Worm (Caenorhabditis elegans) whole organism, late embryonic: ENCODE results near the gene trk-1.

Source experiments
- F13H6.1 ChIP-seq: sonication (generic microtip); optimal IDR thresholded peaks from 2 replicates; lab custom pipeline; 2016; ENCODE audit warnings: missing genetic modification characterization, missing compliant biosample characterization
- K02D7.2 ChIP-seq: sonication (generic microtip); optimal IDR thresholded peaks from 2 replicates; lab custom pipeline; 2017; ENCODE audit warnings: mild to moderate bottlenecking, missing genetic modification characterization, missing compliant biosample characterization
- ahr-1 ChIP-seq: sonication (generic microtip); optimal IDR thresholded peaks from 2 replicates; lab custom pipeline; 2016; ENCODE audit warnings: missing genetic modification characterization, missing compliant biosample characterization
- ceh-19 ChIP-seq: fragments of 200-800 bp; sonication (Bioruptor generic); optimal IDR thresholded peaks from 2 replicates; lab custom pipeline; 2018; ENCODE audit warnings: mild to moderate bottlenecking, missing genetic modification characterization, missing compliant biosample characterization
- ceh-2 ChIP-seq: sonication (generic microtip); optimal IDR thresholded peaks from 2 replicates; lab custom pipeline; 2016; ENCODE audit warnings: missing genotype, missing genetic modification characterization, missing compliant biosample characterization
- ceh-31 ChIP-seq: sonication (generic microtip); optimal IDR thresholded peaks from 2 replicates; lab custom pipeline; 2016; ENCODE audit warnings: missing genetic modification characterization, missing compliant biosample characterization
- ceh-34 ChIP-seq: sonication (generic microtip); optimal IDR thresholded peaks from 2 replicates; lab custom pipeline; 2016; ENCODE audit warnings: mild to moderate bottlenecking, missing genetic modification characterization, missing compliant biosample characterization
- ceh-45 ChIP-seq: fragments of 200-800 bp; sonication (Bioruptor generic); IDR thresholded peaks from 2 replicates; pipeline ENCODE4 v1.3.6; 2022; ENCODE audit warnings: missing genetic modification reagents, missing genetic modification characterization, missing compliant biosample characterization
- ceh-6 ChIP-seq: fragments of 200-800 bp; sonication (Bioruptor generic); optimal IDR thresholded peaks from 2 replicates; lab custom pipeline; 2018; ENCODE audit warnings: mild to moderate bottlenecking, missing genetic modification characterization, missing compliant biosample characterization
- ceh-9 ChIP-seq: sonication (generic microtip); optimal IDR thresholded peaks from 2 replicates; lab custom pipeline; 2016; ENCODE audit warnings: mild to moderate bottlenecking, missing genetic modification characterization, inconsistent platforms, missing compliant biosample characterization
- che-1 ChIP-seq: sonication (generic microtip); optimal IDR thresholded peaks from 2 replicates; lab custom pipeline; 2016; ENCODE audit warnings: mild to moderate bottlenecking, missing genetic modification characterization, missing compliant biosample characterization
- dmd-4 ChIP-seq: sonication (generic microtip); optimal IDR thresholded peaks from 2 replicates; lab custom pipeline; 2016; ENCODE audit warnings: borderline replicate concordance, missing genetic modification characterization, missing compliant biosample characterization
- dve-1 ChIP-seq: sonication (generic microtip); optimal IDR thresholded peaks from 2 replicates; lab custom pipeline; 2017; ENCODE audit warnings: antibody characterized with exemption, mild to moderate bottlenecking, missing genetic modification characterization, missing compliant biosample characterization
- hlh-13 ChIP-seq: fragments of 200-800 bp; sonication (Bioruptor generic); optimal IDR thresholded peaks from 2 replicates; lab custom pipeline; 2018; ENCODE audit warnings: mild to moderate bottlenecking, missing genetic modification characterization, missing compliant biosample characterization
- hlh-6 ChIP-seq: sonication (generic microtip); optimal IDR thresholded peaks from 2 replicates; lab custom pipeline; 2016; ENCODE audit warnings: missing genotype, missing genetic modification characterization, missing compliant biosample characterization
- hlh-8 ChIP-seq: sonication (generic microtip); optimal IDR thresholded peaks from 2 replicates; lab custom pipeline; 2016; ENCODE audit warnings: missing genotype, missing genetic modification characterization, missing compliant biosample characterization
- lim-6 ChIP-seq: sonication (generic microtip); optimal IDR thresholded peaks from 2 replicates; lab custom pipeline; 2016; ENCODE audit warnings: missing genetic modification characterization, missing compliant biosample characterization
- lin-11 ChIP-seq: fragments of 200-800 bp; sonication (Bioruptor generic); optimal IDR thresholded peaks from 2 replicates; lab custom pipeline; 2018; ENCODE audit warnings: mild to moderate bottlenecking, missing genetic modification characterization, missing compliant biosample characterization
- madf-2 ChIP-seq: sonication (generic microtip); optimal IDR thresholded peaks from 2 replicates; lab custom pipeline; 2017; ENCODE audit warnings: missing genetic modification characterization, missing compliant biosample characterization
- npax-4 ChIP-seq: sonication (generic microtip); optimal IDR thresholded peaks from 2 replicates; lab custom pipeline; 2016; ENCODE audit warnings: missing genetic modification characterization, missing compliant biosample characterization
- pax-1 ChIP-seq: fragments of 150-350 bp; optimal IDR thresholded peaks from 2 replicates; lab custom pipeline; 2014; ENCODE audit warnings: missing biosample characterization, missing genetic modification characterization
- pha-4 ChIP-seq: fragments of 150-350 bp; optimal IDR thresholded peaks from 2 replicates; lab custom pipeline; 2018; ENCODE audit warnings: missing biosample characterization, missing genetic modification reagents, missing genetic modification characterization
- pros-1 ChIP-seq: fragments of 150-350 bp; optimal IDR thresholded peaks from 2 replicates; lab custom pipeline; 2014; ENCODE audit warnings: missing biosample characterization, missing genetic modification reagents, missing genetic modification characterization
- ref-2 ChIP-seq: sonication (generic microtip); optimal IDR thresholded peaks from 2 replicates; lab custom pipeline; 2016; ENCODE audit warnings: missing genetic modification characterization, missing compliant biosample characterization
- rnt-1 ChIP-seq: sonication (generic microtip); optimal IDR thresholded peaks from 2 replicates; lab custom pipeline; 2016; ENCODE audit warnings: missing genetic modification characterization, missing compliant biosample characterization
- sdc-2 ChIP-seq: sonication (generic microtip); optimal IDR thresholded peaks from 2 replicates; lab custom pipeline; 2016; ENCODE audit warnings: missing genotype, missing genetic modification characterization, missing compliant biosample characterization
- sox-4 ChIP-seq: sonication (generic microtip); optimal IDR thresholded peaks from 2 replicates; lab custom pipeline; 2017; ENCODE audit warnings: mild to moderate bottlenecking, missing genetic modification characterization, inconsistent platforms, missing compliant biosample characterization
- syd-9 ChIP-seq: sonication (generic microtip); optimal IDR thresholded peaks from 2 replicates; lab custom pipeline; 2016; ENCODE audit warnings: mild to moderate bottlenecking, missing genetic modification characterization, moderate library complexity, missing compliant biosample characterization
- tbx-2 ChIP-seq: sonication (generic microtip); optimal IDR thresholded peaks from 2 replicates; lab custom pipeline; 2016; ENCODE audit warnings: missing genetic modification characterization, missing compliant biosample characterization
- unc-3 ChIP-seq, 2 experiments: fragments of 200-800 bp in 1 of 2; sonication (Bioruptor generic) in 1 of 2; sonication (generic microtip) in 1 of 2; conservative IDR thresholded peaks in 1 of 2; optimal IDR thresholded peaks in 1 of 2; 2 replicates each; pipeline versions ENCODE4 v1.3.6 to Lab custom; 2016 to 2022; ENCODE audit warnings: missing compliant biosample characterization in 2 of 2, missing genetic modification characterization in 2 of 2, missing genetic modification reagents in 1 of 2
- ztf-16 ChIP-seq: sonication (generic microtip); optimal IDR thresholded peaks from 2 replicates; lab custom pipeline; 2017; ENCODE audit warnings: missing genetic modification characterization, missing compliant biosample characterization

The trk-1 gene

DNA sequence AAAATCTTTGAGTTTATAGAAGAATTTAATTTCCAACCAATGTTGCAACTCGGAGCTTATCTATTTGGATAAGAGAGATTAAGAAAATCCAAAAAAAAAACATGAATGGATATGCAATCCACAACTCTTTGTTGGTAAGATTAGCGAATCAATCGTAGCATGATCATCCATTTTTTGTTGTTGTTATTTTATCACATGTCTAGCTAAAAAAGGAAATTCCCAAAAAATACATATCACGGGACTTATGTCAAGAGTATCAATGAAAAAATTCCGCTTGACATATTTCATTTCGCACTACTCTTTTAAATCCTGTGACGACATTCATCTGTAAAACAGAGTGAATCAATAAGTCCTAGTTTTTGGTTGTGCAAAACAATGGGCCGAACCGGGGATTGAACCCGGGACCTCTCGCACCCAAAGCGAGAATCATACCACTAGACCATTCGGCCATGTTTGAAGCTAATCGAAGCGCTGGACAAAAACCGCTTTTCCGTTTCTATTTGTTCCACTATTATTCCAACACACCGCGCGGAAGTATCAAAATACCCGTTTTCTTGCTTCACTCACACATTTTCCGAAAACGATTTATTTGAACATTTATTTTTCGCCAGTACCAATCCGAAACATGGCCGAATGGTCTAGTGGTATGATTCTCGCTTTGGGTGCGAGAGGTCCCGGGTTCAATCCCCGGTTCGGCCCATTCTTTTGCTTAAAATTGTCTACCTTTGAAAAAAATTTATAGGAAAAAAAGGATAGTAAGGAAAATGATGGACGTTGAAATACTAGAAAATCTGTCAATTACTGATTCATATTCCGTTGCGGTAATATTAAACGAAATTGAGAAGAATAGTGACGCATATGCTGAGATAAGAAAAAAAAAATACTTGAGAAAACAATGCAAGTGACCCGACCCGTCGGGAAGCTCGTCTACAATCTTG lies 18.6 kb upstream of the trk-1 start:
- TF ChIP-seq hlh-13 (no peak), ref-2 (peak; percentile 34), pax-1 (tag; lab: Kevin White, UChicago) (no peak), sdc-2 (tag; lab: Kevin White, UChicago) (peak; percentile 21), ceh-19 (peak; percentile 15), ceh-9 (tag; lab: Kevin White, UChicago) (no peak), ceh-31 (tag; lab: Kevin White, UChicago) (peak; percentile 30), dmd-4 (tag; lab: Kevin White, UChicago) (peak; percentile 35), ceh-45 (GFP tag; lab: Robert Waterston, UW) (no peak), unc-3 (GFP tag; conservative IDR thresholded peaks at IDR 0.05; lab: Robert Waterston, UW) (no peak), unc-3 (tag; optimal IDR thresholded peaks at IDR 0.05; lab: Kevin White, UChicago) (no peak), che-1 (tag; lab: Kevin White, UChicago) (peak; percentile 50), lin-11 (tag; lab: Kevin White, UChicago) (peak; percentile 35), lim-6 (tag; lab: Kevin White, UChicago) (no peak), ceh-34 (tag; lab: Kevin White, UChicago) (no peak), pha-4 (tag; lab: Kevin White, UChicago) (no peak), K02D7.2 (tag; lab: Kevin White, UChicago) (no peak), syd-9 (tag; lab: Kevin White, UChicago) (no peak), ceh-2 (tag; lab: Kevin White, UChicago) (peak; percentile 7), sox-4 (tag; lab: Kevin White, UChicago) (peak; percentile 31), madf-2 (tag; lab: Kevin White, UChicago) (no peak), hlh-6 (peak; percentile 42), ztf-16 (tag; lab: Kevin White, UChicago) (peak; percentile 5)

DNA sequence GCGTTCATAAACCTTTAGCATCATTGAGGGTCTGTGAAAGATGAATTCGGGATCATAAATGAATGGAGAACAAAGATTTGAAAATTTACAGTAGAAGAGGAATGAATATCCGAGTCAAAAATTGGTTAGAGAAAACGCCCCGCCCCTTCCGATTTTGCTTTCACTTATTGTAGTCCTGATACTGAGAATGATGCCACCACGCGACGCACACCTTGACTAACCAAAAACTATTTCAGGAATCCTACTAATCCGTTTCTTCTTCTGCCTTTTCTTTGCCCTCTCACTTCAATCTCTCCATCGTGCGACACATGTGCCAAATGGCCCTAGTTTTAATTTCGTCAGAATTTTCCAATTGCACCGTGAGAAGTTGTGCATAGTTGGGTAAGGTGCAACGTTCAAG lies 12.7 kb upstream of the trk-1 start:
- TF ChIP-seq hlh-8 (tag; lab: Kevin White, UChicago) (no peak), ahr-1 (tag; lab: Kevin White, UChicago) (no peak), F13H6.1 (tag; lab: Kevin White, UChicago) (no peak), ceh-45 (GFP tag; lab: Robert Waterston, UW) (no peak), rnt-1 (no peak)

DNA sequence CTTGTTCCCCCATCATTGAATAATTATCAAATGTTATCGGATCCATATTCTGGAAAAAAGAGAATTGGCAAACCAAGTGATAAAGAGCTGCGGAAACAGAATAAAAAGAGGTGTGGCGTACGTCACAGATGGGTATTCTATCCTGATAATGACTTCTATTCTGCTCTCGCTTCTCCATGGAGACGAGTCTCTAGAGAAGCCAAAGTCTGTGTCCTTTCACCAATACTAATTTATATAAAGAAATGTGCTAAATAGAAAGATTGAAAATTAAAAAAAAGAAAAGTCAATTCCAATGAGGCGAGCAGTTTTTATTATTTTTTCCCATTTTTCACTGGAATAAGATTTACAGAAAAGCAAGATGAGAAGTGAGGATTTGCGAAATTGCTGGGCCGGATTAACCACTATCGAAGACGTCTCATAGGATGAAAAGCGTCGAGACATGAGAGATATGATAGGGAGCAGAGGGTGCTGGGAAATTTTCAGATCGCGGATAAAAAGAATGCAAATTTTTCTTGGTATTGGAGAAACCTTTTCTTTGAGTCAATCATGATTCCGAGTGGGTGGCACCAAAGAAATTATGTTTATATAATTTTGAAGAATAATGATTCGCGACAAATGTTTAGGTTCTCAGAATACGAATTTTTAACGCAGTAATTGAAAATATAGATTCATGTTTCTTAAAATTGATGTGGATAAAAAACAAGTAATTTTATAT lies 10.5 kb upstream of the trk-1 start, which contains the start of gene aexr-3:
aexr-3 (minus strand) TSS at position 51 of the 715 bp plus-strand sequence.
- TF ChIP-seq K02D7.2 (tag; lab: Kevin White, UChicago) (no peak), npax-4 (tag; lab: Kevin White, UChicago) (no peak)
- TF ChIP-seq, all 69 proteins: peak for 0

DNA sequence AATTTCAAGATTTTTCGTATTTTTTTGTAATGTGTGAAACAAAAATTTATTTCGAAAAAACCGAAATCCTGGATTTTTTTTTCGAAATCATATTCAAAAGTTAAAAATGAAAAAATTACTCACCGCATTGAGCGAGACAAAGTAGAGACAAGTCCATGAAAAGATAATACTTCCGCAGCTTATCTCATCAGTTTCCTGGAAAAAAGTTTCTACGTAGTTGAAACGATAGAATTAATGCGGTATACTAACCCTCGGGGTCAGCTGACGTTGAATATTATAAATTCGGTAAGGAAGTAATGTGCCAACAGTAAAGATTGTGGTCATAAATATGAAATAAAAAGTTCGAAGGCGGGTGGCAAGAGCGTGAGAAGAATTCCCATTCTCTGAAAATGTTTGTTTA lies 7.2 kb upstream of the trk-1 start:
- no peak for TF ChIP-seq lin-11 (tag; lab: Kevin White, UChicago)
- TF ChIP-seq ztf-16 (tag; lab: Kevin White, UChicago) = no peak
- no peak for TF ChIP-seq tbx-2 (tag; lab: Kevin White, UChicago)

DNA sequence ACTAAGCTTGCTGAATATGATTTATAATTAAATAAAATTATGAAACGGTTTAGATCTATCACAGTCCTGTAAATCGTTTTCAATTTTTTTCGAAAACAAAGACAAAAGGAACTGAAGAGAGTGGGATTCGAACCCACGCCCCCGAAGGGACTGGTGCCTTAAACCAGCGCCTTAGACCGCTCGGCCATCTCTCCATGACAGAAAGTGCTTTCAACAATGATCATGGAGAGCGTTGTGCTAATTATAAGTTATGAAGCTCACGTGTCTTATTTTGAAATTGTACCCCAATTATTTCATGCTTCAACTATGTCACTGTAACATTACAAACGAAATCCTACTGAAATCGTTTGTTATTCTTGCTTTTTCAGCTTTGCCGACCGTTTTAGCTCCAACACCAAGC lies 5.0 kb upstream of the trk-1 start:
- TF ChIP-seq syd-9 (tag; lab: Kevin White, UChicago) (no peak), ref-2 (no peak), ceh-6 (GFP tag; lab: Kevin White, UChicago) (no peak), pros-1 (tag; lab: Kevin White, UChicago) (no peak), dve-1 (no peak)
